Fruit fly (Drosophila melanogaster) S2 (cell line): ENCODE measurements around the gene Cand1.

Experiments
- CG8478 ChIP-seq: fragments of >200 bp; optimal IDR thresholded peaks from 2 replicates; lab custom pipeline; 2018
- CTCF ChIP-seq, 2 experiments: fragments of >200 bp; optimal IDR thresholded peaks; 2 replicates each; lab custom pipeline; 2018

DNA sequence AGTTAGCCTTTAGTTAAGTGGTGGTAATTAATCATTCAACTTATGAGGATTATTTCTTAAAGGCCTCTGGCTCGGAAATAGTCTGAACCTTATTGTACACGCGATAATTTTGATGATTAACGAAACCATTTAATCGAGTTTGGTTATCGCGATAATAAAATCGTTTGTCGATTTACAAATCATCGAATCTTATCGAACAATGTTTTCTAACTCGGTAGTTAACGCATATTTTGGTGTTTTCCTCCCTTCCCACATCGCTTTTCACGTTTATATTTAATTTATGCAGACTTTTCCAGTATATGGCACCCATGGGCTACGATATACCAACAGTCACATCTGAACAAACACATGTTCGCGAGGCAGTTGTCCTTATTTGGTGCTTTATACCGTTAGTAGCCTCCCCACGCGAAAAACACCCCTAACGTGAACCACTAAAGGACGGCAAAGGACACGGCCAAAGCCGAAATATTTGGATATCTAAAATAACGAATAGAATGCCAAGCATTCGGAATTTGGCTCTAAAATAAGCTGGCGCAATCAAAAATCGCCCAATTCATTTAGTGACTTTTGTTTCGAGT, 18.4 kb downstream of the Cand1 start, which contains the start of gene Frmd5:
- TF ChIP-seq CTCF (optimal IDR thresholded peaks at IDR 0.05; lab: Kevin White, UChicago) (no peak), CG8478 (lab: Kevin White, UChicago) (no peak)
